Worm (Caenorhabditis elegans) whole organism, L1 larva: ENCODE measurements around the gene pup-2.

ENCODE experiments used
- C04F5.9 ChIP-seq: sonication (generic microtip); optimal IDR thresholded peaks from 2 replicates; lab custom pipeline; 2016; ENCODE audit warnings: missing genetic modification characterization, missing compliant biosample characterization
- C34B4.2 ChIP-seq: sonication (generic microtip); optimal IDR thresholded peaks from 2 replicates; lab custom pipeline; 2017; ENCODE audit warnings: mild to moderate bottlenecking, missing genetic modification characterization, missing compliant biosample characterization
- ama-1 ChIP-seq: fragments of 150-350 bp; optimal IDR thresholded peaks from 2 replicates; lab custom pipeline; 2014
- ceh-82 ChIP-seq, 3 experiments: fragments of 150-350 bp in 1 of 3; sonication (generic microtip) in 2 of 3; optimal IDR thresholded peaks; 2 replicates each; lab custom pipeline; 2014 to 2017; ENCODE audit warnings: missing biosample characterization in 3 of 3, missing genetic modification characterization in 3 of 3
- ceh-90 ChIP-seq: sonication (generic microtip); optimal IDR thresholded peaks from 2 replicates; lab custom pipeline; 2016; ENCODE audit warnings: missing genetic modification characterization, missing compliant biosample characterization
- ces-1 ChIP-seq: fragments of 150-350 bp; optimal IDR thresholded peaks from 2 replicates; lab custom pipeline; 2014; ENCODE audit warnings: missing biosample characterization, missing genetic modification reagents, missing genetic modification characterization
- dpl-1 ChIP-seq, 3 experiments: fragments of 150-350 bp in 2 of 3; sonication (generic microtip) in 1 of 3; optimal IDR thresholded peaks; 2 replicates each; lab custom pipeline; 2014 to 2017; ENCODE audit warnings: missing biosample characterization in 3 of 3, missing genetic modification characterization in 3 of 3, missing genetic modification reagents in 3 of 3
- dsc-1 ChIP-seq: sonication (generic microtip); optimal IDR thresholded peaks from 2 replicates; lab custom pipeline; 2016; ENCODE audit warnings: mild to moderate bottlenecking, missing genetic modification characterization, missing compliant biosample characterization
- efl-1 ChIP-seq, 4 experiments: fragments of 150-350 bp; optimal IDR thresholded peaks in 3 of 4; peaks in 1 of 4; 1 replicate in 1 of 4; 2 replicates in 3 of 4; lab custom pipeline; 2014; ENCODE audit warnings: missing biosample characterization in 2 of 4, missing genetic modification characterization in 2 of 4, missing genetic modification reagents in 2 of 4
- egl-13 ChIP-seq: sonication (generic microtip); optimal IDR thresholded peaks from 2 replicates; lab custom pipeline; 2016; ENCODE audit warnings: missing genotype, missing genetic modification reagents, missing genetic modification characterization, missing compliant biosample characterization
- elt-2 ChIP-seq: sonication (generic microtip); optimal IDR thresholded peaks from 2 replicates; lab custom pipeline; 2016; ENCODE audit warnings: missing genetic modification characterization, mild to moderate bottlenecking, inconsistent platforms, missing compliant biosample characterization, missing genetic modification reagents
- elt-3 ChIP-seq, 6 experiments: fragments of 150-350 bp in 1 of 6; sonication (generic microtip); optimal IDR thresholded peaks; 2 replicates each; lab custom pipeline; 2017 to 2018; ENCODE audit warnings: missing biosample characterization in 6 of 6, missing genetic modification characterization in 6 of 6, inconsistent platforms in 1 of 6
- ets-5 ChIP-seq: fragments of 200-800 bp; sonication (Bioruptor generic); IDR thresholded peaks from 2 replicates; pipeline ENCODE4 v1.3.6; 2022; ENCODE audit warnings: missing genetic modification characterization, missing compliant biosample characterization
- fkh-10 ChIP-seq: sonication (generic microtip); optimal IDR thresholded peaks from 2 replicates; lab custom pipeline; 2017; ENCODE audit warnings: missing biosample characterization, missing genetic modification reagents, missing genetic modification characterization
- fkh-4 ChIP-seq: sonication (generic microtip); optimal IDR thresholded peaks from 2 replicates; lab custom pipeline; 2016; ENCODE audit warnings: missing compliant biosample characterization, missing genetic modification characterization, borderline replicate concordance
- fkh-8 ChIP-seq: sonication (generic microtip); optimal IDR thresholded peaks from 2 replicates; lab custom pipeline; 2016; ENCODE audit warnings: mild to moderate bottlenecking, missing genetic modification characterization, missing compliant biosample characterization
- fos-1 ChIP-seq: fragments of 150-350 bp; optimal IDR thresholded peaks from 2 replicates; lab custom pipeline; 2014; ENCODE audit warnings: missing biosample characterization, missing genetic modification characterization
- hlh-17 ChIP-seq: fragments of 200-800 bp; sonication (Bioruptor generic); optimal IDR thresholded peaks from 2 replicates; lab custom pipeline; 2018; ENCODE audit warnings: missing genetic modification characterization, mild to moderate bottlenecking, missing compliant biosample characterization, moderate library complexity, borderline replicate concordance
- hlh-4 ChIP-seq: sonication (generic microtip); optimal IDR thresholded peaks from 2 replicates; lab custom pipeline; 2016; ENCODE audit warnings: mild to moderate bottlenecking, missing genetic modification characterization, missing compliant biosample characterization
- irx-1 ChIP-seq: sonication (generic microtip); optimal IDR thresholded peaks from 2 replicates; lab custom pipeline; 2016; ENCODE audit warnings: missing genetic modification characterization, missing compliant biosample characterization
- isw-1 ChIP-seq: fragments of 200-800 bp; sonication (Bioruptor generic); IDR thresholded peaks from 2 replicates; pipeline ENCODE4 v1.3.6; 2022; ENCODE audit warnings: missing genetic modification characterization, missing compliant biosample characterization
- lin-15B ChIP-seq: fragments of 150-350 bp; sonication (generic microtip); optimal IDR thresholded peaks from 3 replicates; lab custom pipeline; 2014; ENCODE audit warnings: missing biosample characterization, missing genetic modification characterization
- lin-35 ChIP-seq, 2 experiments: fragments of 150-350 bp; optimal IDR thresholded peaks; 2 replicates each; lab custom pipeline; 2014; ENCODE audit warnings: missing biosample characterization in 2 of 2, missing genetic modification characterization in 2 of 2, missing genetic modification reagents in 2 of 2
- lin-39 ChIP-seq: fragments of 150-350 bp; optimal IDR thresholded peaks from 2 replicates; lab custom pipeline; 2014; ENCODE audit warnings: missing biosample characterization, missing genetic modification reagents, missing genetic modification characterization
- lir-3 ChIP-seq: sonication (generic microtip); optimal IDR thresholded peaks from 2 replicates; lab custom pipeline; 2016; ENCODE audit warnings: mild to moderate bottlenecking, missing genetic modification characterization, moderate library complexity, missing compliant biosample characterization; ENCODE audit not compliant: poor library complexity
- lsy-2 ChIP-seq, 2 experiments: fragments of 150-350 bp; optimal IDR thresholded peaks; 2 replicates each; lab custom pipeline; 2014; ENCODE audit warnings: missing biosample characterization in 2 of 2, missing genetic modification characterization in 2 of 2
- mab-9 ChIP-seq: fragments of 200-800 bp; sonication (Bioruptor generic); IDR thresholded peaks from 2 replicates; pipeline ENCODE4 v1.3.6; 2022; ENCODE audit warnings: missing genetic modification reagents, missing genetic modification characterization, missing compliant biosample characterization
- mep-1 ChIP-seq: fragments of 150-350 bp; optimal IDR thresholded peaks from 2 replicates; lab custom pipeline; 2014; ENCODE audit warnings: missing biosample characterization, missing genetic modification characterization
- nhr-12 ChIP-seq: sonication (generic microtip); optimal IDR thresholded peaks from 2 replicates; lab custom pipeline; 2017; ENCODE audit warnings: missing biosample characterization, missing genetic modification characterization
- nhr-19 ChIP-seq: fragments of 200-800 bp; sonication (Bioruptor generic); conservative IDR thresholded peaks from 2 replicates; pipeline ENCODE4 v1.3.6; 2022; ENCODE audit warnings: missing genetic modification characterization, missing compliant biosample characterization
- nhr-20 ChIP-seq: sonication (generic microtip); optimal IDR thresholded peaks from 2 replicates; lab custom pipeline; 2016; ENCODE audit warnings: mild to moderate bottlenecking, missing genetic modification characterization, missing compliant biosample characterization
- nhr-237 ChIP-seq: fragments of 150-350 bp; optimal IDR thresholded peaks from 2 replicates; lab custom pipeline; 2014; ENCODE audit warnings: missing biosample characterization, missing genetic modification characterization
- nhr-28 ChIP-seq: fragments of 150-350 bp; optimal IDR thresholded peaks from 2 replicates; lab custom pipeline; 2014; ENCODE audit warnings: missing biosample characterization, missing genetic modification characterization
- nhr-47 ChIP-seq: sonication (generic microtip); optimal IDR thresholded peaks from 2 replicates; lab custom pipeline; 2016; ENCODE audit warnings: mild to moderate bottlenecking, missing genetic modification characterization, moderate library complexity, missing compliant biosample characterization
- nhr-71 ChIP-seq: sonication (generic microtip); optimal IDR thresholded peaks from 2 replicates; lab custom pipeline; 2016; ENCODE audit warnings: mild to moderate bottlenecking, missing genetic modification characterization, moderate library complexity, missing compliant biosample characterization
- nhr-76 ChIP-seq: sonication (generic microtip); optimal IDR thresholded peaks from 2 replicates; lab custom pipeline; 2017; ENCODE audit warnings: missing biosample characterization, missing genetic modification characterization
- nhr-77 ChIP-seq: fragments of 150-350 bp; optimal IDR thresholded peaks from 2 replicates; lab custom pipeline; 2014; ENCODE audit warnings: missing biosample characterization, missing genetic modification characterization
- nhr-84 ChIP-seq: sonication (generic microtip); optimal IDR thresholded peaks from 2 replicates; lab custom pipeline; 2017; ENCODE audit warnings: missing biosample characterization, missing genetic modification characterization
- nhr-90 ChIP-seq: sonication (generic microtip); optimal IDR thresholded peaks from 2 replicates; lab custom pipeline; 2016; ENCODE audit warnings: mild to moderate bottlenecking, missing genetic modification characterization, missing compliant biosample characterization; ENCODE audit not compliant: poor library complexity
- pag-3 ChIP-seq: sonication (generic microtip); optimal IDR thresholded peaks from 2 replicates; lab custom pipeline; 2017; ENCODE audit warnings: missing genetic modification characterization, mild to moderate bottlenecking, missing compliant biosample characterization, antibody characterized with exemption, borderline replicate concordance; ENCODE audit not compliant: insufficient read depth
- pax-3 ChIP-seq: fragments of 200-800 bp; sonication (Bioruptor generic); optimal IDR thresholded peaks from 2 replicates; lab custom pipeline; 2018; ENCODE audit warnings: mild to moderate bottlenecking, missing genetic modification characterization, moderate library complexity, missing compliant biosample characterization
- pqm-1 ChIP-seq: sonication (generic microtip); optimal IDR thresholded peaks from 3 replicates; lab custom pipeline; 2017; ENCODE audit warnings: missing biosample characterization, missing genetic modification characterization
- skn-1 ChIP-seq: fragments of 150-350 bp; optimal IDR thresholded peaks from 2 replicates; lab custom pipeline; 2014; ENCODE audit warnings: missing biosample characterization, missing genetic modification characterization
- sptf-1 ChIP-seq: fragments of 150-350 bp; optimal IDR thresholded peaks from 2 replicates; lab custom pipeline; 2014; ENCODE audit warnings: missing biosample characterization, missing genetic modification characterization
- sup-37 ChIP-seq: fragments of 200-800 bp; sonication (Bioruptor generic); optimal IDR thresholded peaks from 2 replicates; lab custom pipeline; 2018; ENCODE audit warnings: mild to moderate bottlenecking, missing genetic modification characterization, missing compliant biosample characterization
- tlp-1 ChIP-seq: fragments of 150-350 bp; optimal IDR thresholded peaks from 2 replicates; lab custom pipeline; 2014; ENCODE audit warnings: missing biosample characterization, missing genetic modification characterization
- unc-130 ChIP-seq: fragments of 150-350 bp; optimal IDR thresholded peaks from 2 replicates; lab custom pipeline; 2017; ENCODE audit warnings: missing biosample characterization, missing genetic modification characterization, inconsistent platforms
- unc-62 ChIP-seq: fragments of 150-350 bp; optimal IDR thresholded peaks from 2 replicates; lab custom pipeline; 2014; ENCODE audit warnings: missing biosample characterization, missing genetic modification reagents, missing genetic modification characterization
- unc-86 ChIP-seq: sonication (generic microtip); optimal IDR thresholded peaks from 2 replicates; lab custom pipeline; 2016; ENCODE audit warnings: missing genetic modification characterization, missing compliant biosample characterization
- vab-15 ChIP-seq: sonication (generic microtip); optimal IDR thresholded peaks from 2 replicates; lab custom pipeline; 2017; ENCODE audit warnings: missing genotype, mild to moderate bottlenecking, missing genetic modification characterization, missing compliant biosample characterization
- zag-1 ChIP-seq: fragments of 150-350 bp; optimal IDR thresholded peaks from 2 replicates; lab custom pipeline; 2014; ENCODE audit warnings: missing biosample characterization, missing genetic modification characterization
- zip-4 ChIP-seq: fragments of 200-800 bp; sonication (Bioruptor generic); optimal IDR thresholded peaks from 2 replicates; lab custom pipeline; 2018; ENCODE audit warnings: mild to moderate bottlenecking, missing genetic modification characterization, moderate library complexity, missing compliant biosample characterization
- ztf-4 ChIP-seq: fragments of 150-350 bp; optimal IDR thresholded peaks from 2 replicates; lab custom pipeline; 2014; ENCODE audit warnings: missing biosample characterization, missing genetic modification characterization

pup-2 gene

ce11 chrIII:5230415-5230814 lies 44.7 kb downstream of the pup-2 start, which contains the start of gene prmt-5:
Gene prmt-5 (plus strand): TSS chrIII:5230555.
- TF ChIP-seq lsy-2 (tag; optimal IDR thresholded peaks at IDR 0.05; lab: Kevin White, UChicago) (peak in 1 of 2 experiments; percentile 21), unc-62 (GFP tag; lab: Kevin White, UChicago) (no peak), nhr-47 (tag; lab: Kevin White, UChicago) (peak; percentile 46), mep-1 (no peak), vab-15 (tag; lab: Kevin White, UChicago) (no peak), isw-1 (GFP tag; lab: Robert Waterston, UW) (no peak), pag-3 (tag; lab: Kevin White, UChicago) (no peak), ceh-90 (tag; lab: Kevin White, UChicago) (no peak), sptf-1 (tag; lab: Kevin White, UChicago) (no peak), dpl-1 (GFP tag; optimal IDR thresholded peaks at IDR 0.05; lab: Kevin White, UChicago) (no peak), pax-3 (tag; lab: Kevin White, UChicago) (no peak), irx-1 (no peak), tlp-1 (tag; lab: Kevin White, UChicago) (no peak), lir-3 (tag; lab: Kevin White, UChicago) (no peak), elt-2 (peak; percentile 31), nhr-71 (tag; lab: Kevin White, UChicago) (peak; percentile 51), nhr-20 (tag; lab: Kevin White, UChicago) (peak; percentile 36), fkh-4 (tag; lab: Kevin White, UChicago) (no peak), nhr-77 (tag; lab: Kevin White, UChicago) (no peak), hlh-17 (GFP tag; lab: Kevin White, UChicago) (no peak), zag-1 (tag; lab: Kevin White, UChicago) (no peak), pqm-1 (tag; lab: Kevin White, UChicago) (no peak), zip-4 (GFP tag; lab: Kevin White, UChicago) (peak; percentile 37), mab-9 (no peak), unc-86 (tag; lab: Kevin White, UChicago) (no peak), nhr-90 (tag; lab: Kevin White, UChicago) (peak; percentile 17), ces-1 (GFP tag; lab: Kevin White, UChicago) (no peak), fkh-8 (tag; lab: Kevin White, UChicago) (no peak), skn-1 (no peak), unc-130 (tag; lab: Kevin White, UChicago) (no peak), dsc-1 (tag; lab: Kevin White, UChicago) (no peak), nhr-12 (tag; lab: Kevin White, UChicago) (no peak), ceh-82 (tag; optimal IDR thresholded peaks at IDR 0.05; lab: Kevin White, UChicago) (no peak), C04F5.9 (no peak), egl-13 (tag; lab: Kevin White, UChicago) (no peak), efl-1 (optimal IDR thresholded peaks at IDR 0.05; lab: Kevin White, UChicago) (peak; percentile 21 to 41), efl-1 (GFP tag; optimal IDR thresholded peaks at IDR 0.05 in 1 of 2; lab: Kevin White, UChicago) (peak in 1 of 2 experiments; percentile 77), ama-1 (lab: Kevin White, UChicago) (peak; percentile 90), ztf-4 (tag; lab: Kevin White, UChicago) (peak; percentile 45), nhr-237 (tag; lab: Kevin White, UChicago) (no peak), elt-3 (tag; optimal IDR thresholded peaks at IDR 0.05; lab: Kevin White, UChicago) (no peak), nhr-84 (tag; lab: Kevin White, UChicago) (no peak), ets-5 (GFP tag; lab: Robert Waterston, UW) (no peak), lin-35 (GFP tag; optimal IDR thresholded peaks at IDR 0.05; lab: Kevin White, UChicago) (no peak), hlh-4 (tag; lab: Kevin White, UChicago) (no peak), fos-1 (peak; percentile 14), fkh-10 (GFP tag; lab: Kevin White, UChicago) (no peak), nhr-76 (tag; lab: Kevin White, UChicago) (no peak), sup-37 (GFP tag; lab: Kevin White, UChicago) (peak; percentile 24), lin-39 (tag; lab: Kevin White, UChicago) (no peak), lin-15B (tag; lab: Kevin White, UChicago) (no peak), nhr-28 (tag; lab: Kevin White, UChicago) (no peak), C34B4.2 (tag; lab: Kevin White, UChicago) (peak; percentile 43), nhr-19 (peak; percentile 25; the same call in 1 of the 2 replicates)
